Fruit fly (Drosophila melanogaster): ENCODE data around the gene CG3164.
A peak's percentile ranks its signal among the peaks of the same experiment; 100 is the strongest.

The CG3164 gene

DNA sequence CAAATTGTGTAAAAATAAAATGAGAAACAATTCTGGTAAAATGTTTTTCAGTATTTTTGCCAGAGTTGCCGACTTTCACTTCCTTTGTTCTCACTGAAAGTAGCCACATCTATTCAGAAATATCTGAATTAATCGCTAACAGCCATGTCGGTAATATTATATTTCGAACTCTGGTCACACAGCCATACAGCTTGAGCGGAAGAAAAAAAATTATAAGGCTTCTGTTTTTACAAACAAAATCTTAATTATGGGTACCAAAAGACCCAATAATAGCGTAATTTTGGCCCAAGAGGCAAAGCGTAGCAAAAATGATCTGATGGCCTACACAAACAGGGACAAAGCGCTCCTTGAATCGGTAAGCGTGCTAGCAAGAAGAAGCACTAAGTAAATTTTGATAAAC lies 25.4 kb upstream of the CG3164 start, which contains the start of gene CG3436 (continued):
- TF ChIP-seq CG10274 (GFP tag; optimal IDR thresholded peaks at IDR 0.05), result no peak
- TF ChIP-seq hkb (optimal IDR thresholded peaks at IDR 0.05), result peak; percentile 42
- TF ChIP-seq hkb (GFP tag; IDR thresholded peaks at IDR 0.05), result no peak
- TF ChIP-seq CG11504 (tag; optimal IDR thresholded peaks at IDR 0.05), result no peak
- no peak for TF ChIP-seq crp (GFP tag; optimal IDR thresholded peaks at IDR 0.05)
- no peak for TF ChIP-seq Fer3 (tag; optimal IDR thresholded peaks at IDR 0.05)
- peak; percentile 37 for TF ChIP-seq sug (tag; optimal IDR thresholded peaks at IDR 0.05)
- no peak for TF ChIP-seq odd (GFP tag; optimal IDR thresholded peaks at IDR 0.05)
- TF ChIP-seq gt (GFP tag; IDR thresholded peaks at IDR 0.05), result no peak
- TF ChIP-seq Hand (GFP tag; optimal IDR thresholded peaks at IDR 0.05), result no peak
- no peak for TF ChIP-seq CG4730 (GFP tag; IDR thresholded peaks at IDR 0.05)
- no peak for TF ChIP-seq vvl (GFP tag; IDR thresholded peaks at IDR 0.05)
- no peak for TF ChIP-seq CG3726 (GFP tag; IDR thresholded peaks at IDR 0.05)
- TF ChIP-seq ham (GFP tag; IDR thresholded peaks at IDR 0.05), result no peak
- peak; percentile 27 for TF ChIP-seq PHDP (tag; optimal IDR thresholded peaks at IDR 0.05)
- peak; percentile 38 for TF ChIP-seq CG13894 (tag; optimal IDR thresholded peaks at IDR 0.05)
- no peak for TF ChIP-seq stc (GFP tag; IDR thresholded peaks at IDR 0.05)
- TF ChIP-seq CG8478 (optimal IDR thresholded peaks at IDR 0.05), result no peak
- TF ChIP-seq mam (GFP tag; optimal IDR thresholded peaks at IDR 0.05), result no peak
- TF ChIP-seq schlank (tag; optimal IDR thresholded peaks at IDR 0.05), result no peak
- no peak for TF ChIP-seq tx (GFP tag; optimal IDR thresholded peaks at IDR 0.05)
- no peak for TF ChIP-seq CG1832 (GFP tag; optimal IDR thresholded peaks at IDR 0.05)
- TF ChIP-seq Doc2 (GFP tag; IDR thresholded peaks at IDR 0.05), result no peak
- no peak for TF ChIP-seq Dbx (GFP tag; IDR thresholded peaks at IDR 0.05)
- TF ChIP-seq CG4707 (GFP tag; optimal IDR thresholded peaks at IDR 0.05), result no peak
- TF ChIP-seq Blimp-1 (GFP tag; optimal IDR thresholded peaks at IDR 0.05), result no peak
- peak in 1 of 3 experiments; percentile 2 for TF ChIP-seq Stat92E (GFP tag; optimal IDR thresholded peaks at IDR 0.05)
- no peak for TF ChIP-seq CG18011 (GFP tag; optimal IDR thresholded peaks at IDR 0.05)
- TF ChIP-seq peb (GFP tag; IDR thresholded peaks at IDR 0.05), result no peak
- no peak for TF ChIP-seq E2f2 (GFP tag; IDR thresholded peaks at IDR 0.05)
- no peak for TF ChIP-seq Camta (GFP tag; optimal IDR thresholded peaks at IDR 0.05)
- TF ChIP-seq NC2α (GFP tag; optimal IDR thresholded peaks at IDR 0.05), result no peak
- no peak for TF ChIP-seq CG12071 (GFP tag; optimal IDR thresholded peaks at IDR 0.05)
- TF ChIP-seq dmrt11E (tag; optimal IDR thresholded peaks at IDR 0.05), result no peak
- TF ChIP-seq hb (GFP tag; IDR thresholded peaks at IDR 0.05; ENCODE audit: partially characterized antibody), result no peak
- no peak for TF ChIP-seq prd (optimal IDR thresholded peaks at IDR 0.05)
- no peak for TF ChIP-seq prd (GFP tag; IDR thresholded peaks at IDR 0.05)
- TF ChIP-seq CG6854 (GFP tag; optimal IDR thresholded peaks at IDR 0.05), result no peak
- TF ChIP-seq CG13287 (GFP tag; IDR thresholded peaks at IDR 0.05; ENCODE audit: partially characterized antibody), result no peak
- TF ChIP-seq bigmax (GFP tag; optimal IDR thresholded peaks at IDR 0.05), result no peak
- TF ChIP-seq CG12659 (GFP tag; optimal IDR thresholded peaks at IDR 0.05), result peak; percentile 68
- no peak for TF ChIP-seq Side (GFP tag; optimal IDR thresholded peaks at IDR 0.05)
- TF ChIP-seq Atf6 (GFP tag; IDR thresholded peaks at IDR 0.05), result no peak
- no peak for TF ChIP-seq her (GFP tag; optimal IDR thresholded peaks at IDR 0.05)
- no peak for TF ChIP-seq TFAM (GFP tag; optimal IDR thresholded peaks at IDR 0.05)
- no peak for TF ChIP-seq CG4424 (GFP tag; optimal IDR thresholded peaks at IDR 0.05)
- peak; percentile 24 for TF ChIP-seq grau (tag; optimal IDR thresholded peaks at IDR 0.05)
- no peak for TF ChIP-seq CG30431 (GFP tag; optimal IDR thresholded peaks at IDR 0.05)
- no peak for TF ChIP-seq CG5953 (GFP tag; IDR thresholded peaks at IDR 0.05)
- TF ChIP-seq CG17328 (GFP tag; IDR thresholded peaks at IDR 0.05), result no peak
- peak; percentile 52 for TF ChIP-seq Lhr (GFP tag; optimal IDR thresholded peaks at IDR 0.05)
- no peak for TF ChIP-seq CG31224 (GFP tag; IDR thresholded peaks at IDR 0.05)

Data from whole organism, embryonic.